Fruit fly (Drosophila melanogaster) Kc167 (cell line): ENCODE data around the gene Takl1.

Experiments used
- Myc ChIP-seq: fragments of >200 bp; optimal IDR thresholded peaks from 2 replicates; lab custom pipeline; 2017; ENCODE audit warnings: missing external identifiers
- Sin3A ChIP-seq: fragments of >200 bp; optimal IDR thresholded peaks from 2 replicates; lab custom pipeline; 2018; ENCODE audit warnings: missing external identifiers
- h ChIP-seq: fragments of >200 bp; optimal IDR thresholded peaks from 3 replicates; lab custom pipeline; 2018; ENCODE audit warnings: missing external identifiers
- insv ChIP-seq: fragments of >200 bp; optimal IDR thresholded peaks from 3 replicates; lab custom pipeline; 2018; ENCODE audit warnings: missing external identifiers
- psq ChIP-seq: fragments of >200 bp; optimal IDR thresholded peaks from 2 replicates; lab custom pipeline; 2017; ENCODE audit warnings: missing external identifiers
- ttk ChIP-seq: sonication (Bioruptor generic); optimal IDR thresholded peaks from 2 replicates; lab custom pipeline; 2017; ENCODE audit warnings: missing external identifiers

dm6 chr3R:20818237-20818636 is 45.8 kb upstream of the Takl1 start:
- TF ChIP-seq ttk (lab: Kevin White, UChicago) (no peak), psq (no peak), h (lab: Kevin White, UChicago) (no peak), insv (no peak), Myc (lab: Kevin White, UChicago) (no peak), Sin3A (no peak)
